Fruit fly (Drosophila melanogaster) whole organism, prepupa: ENCODE measurements around the gene CG7631.

ENCODE experiments used
- CG31627 ChIP-seq: fragments of 200-800 bp; sonication (Bioruptor generic); optimal IDR thresholded peaks from 3 replicates; lab custom pipeline; 2016; ENCODE audit warnings: missing biosample characterization, missing genetic modification characterization
- CG4318 ChIP-seq: fragments of 200-800 bp; sonication (Bioruptor generic); optimal IDR thresholded peaks from 3 replicates; lab custom pipeline; 2017; ENCODE audit warnings: missing biosample characterization, mild to moderate bottlenecking, missing genetic modification characterization
- CG6792 ChIP-seq: fragments of 200-800 bp; sonication (Bioruptor generic); optimal IDR thresholded peaks from 3 replicates; lab custom pipeline; 2016; ENCODE audit warnings: missing biosample characterization, missing genetic modification characterization
- CG8632 ChIP-seq: fragments of 200-800 bp; sonication (Bioruptor generic); optimal IDR thresholded peaks from 3 replicates; lab custom pipeline; 2016; ENCODE audit warnings: missing biosample characterization, missing genetic modification characterization
- Eip93F ChIP-seq: fragments of 200-800 bp; sonication (Bioruptor generic); optimal IDR thresholded peaks from 2 replicates; lab custom pipeline; 2016; ENCODE audit warnings: missing biosample characterization, mild to moderate bottlenecking, missing genetic modification characterization
- Hr39 ChIP-seq: fragments of 200-800 bp; sonication (Bioruptor generic); optimal IDR thresholded peaks from 2 replicates; lab custom pipeline; 2016; ENCODE audit warnings: missing biosample characterization, missing genetic modification characterization
- esn ChIP-seq: fragments of 200-800 bp; sonication (Bioruptor generic); optimal IDR thresholded peaks from 2 replicates; lab custom pipeline; 2016; ENCODE audit warnings: missing biosample characterization, mild to moderate bottlenecking, missing genetic modification characterization, moderate library complexity
- fd85E ChIP-seq: fragments of 200-800 bp; sonication (Bioruptor generic); optimal IDR thresholded peaks from 3 replicates; lab custom pipeline; 2016; ENCODE audit warnings: missing biosample characterization, missing genetic modification characterization
- fkh ChIP-seq: fragments of 200-800 bp; sonication (Bioruptor generic); optimal IDR thresholded peaks from 3 replicates; lab custom pipeline; 2017; ENCODE audit warnings: missing biosample characterization, mild to moderate bottlenecking, missing genetic modification characterization, moderate library complexity

DNA sequence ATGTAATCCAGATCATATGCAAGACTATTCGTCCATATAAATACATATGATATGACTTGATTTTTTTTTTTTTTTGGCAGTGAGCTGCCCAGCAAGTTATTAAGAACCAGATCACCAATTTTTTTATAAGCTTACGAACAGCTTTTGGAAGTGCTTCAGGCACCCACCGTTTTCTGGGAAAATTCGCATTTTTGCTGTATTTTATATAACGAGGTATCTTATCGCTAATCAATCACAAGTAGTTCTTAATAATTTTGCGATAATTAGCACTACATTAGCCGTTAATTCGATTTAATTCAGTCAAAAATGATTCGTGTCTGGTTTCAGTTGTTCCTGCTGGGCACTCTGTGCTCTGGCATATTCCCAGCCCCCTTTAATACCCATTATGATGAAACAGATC lies at the start of gene CG7631:
- TF ChIP-seq CG4318 (GFP tag; lab: Kevin White, UChicago): no peak
- TF ChIP-seq fd85E (GFP tag; lab: Kevin White, UChicago): no peak
- TF ChIP-seq CG6792 (GFP tag; lab: Kevin White, UChicago): no peak
- TF ChIP-seq CG31627 (GFP tag; lab: Kevin White, UChicago): no peak
- TF ChIP-seq Hr39 (GFP tag; lab: Kevin White, UChicago): no peak
- TF ChIP-seq CG8632 (GFP tag; lab: Kevin White, UChicago): no peak
- TF ChIP-seq Eip93F (GFP tag; lab: Kevin White, UChicago): no peak
- no peak for TF ChIP-seq esn (GFP tag; lab: Kevin White, UChicago)
- no peak for TF ChIP-seq fkh
